Worm (Caenorhabditis elegans) whole organism, dauer: ENCODE data around the gene crt-1.

Experiments
- unc-62 ChIP-seq: sonication (generic microtip); optimal IDR thresholded peaks from 2 replicates; lab custom pipeline; 2017; ENCODE audit warnings: missing biosample characterization, missing genetic modification reagents, missing genetic modification characterization

The crt-1 gene

DNA sequence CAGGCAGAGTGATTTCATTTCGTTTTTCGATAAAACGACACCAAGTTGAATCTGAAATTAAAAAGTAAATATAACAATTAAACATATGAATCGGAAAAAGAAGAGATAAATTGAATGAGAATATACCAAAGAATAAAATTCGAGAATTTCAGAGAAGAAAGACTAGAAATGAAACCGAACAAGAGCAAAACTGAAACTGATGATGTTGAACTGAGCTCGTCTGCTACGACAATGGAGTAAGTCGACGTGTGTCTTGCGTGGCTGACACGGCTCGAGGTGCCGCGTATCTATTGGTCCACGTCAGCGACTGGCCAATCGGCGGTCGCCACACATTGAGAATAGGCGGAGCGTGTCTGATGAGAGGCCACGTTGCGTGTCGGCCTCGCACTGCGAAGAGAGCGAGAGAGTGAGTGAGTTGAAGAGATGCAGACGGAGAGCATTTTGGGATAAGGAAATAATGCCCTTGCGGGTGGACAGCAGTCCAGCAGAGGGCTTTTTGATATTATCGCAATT lies at the start of gene crt-1:
Gene crt-1 (minus strand): TSS at position 51 of the 513 bp plus-strand sequence.
- TF ChIP-seq unc-62, result no peak

DNA sequence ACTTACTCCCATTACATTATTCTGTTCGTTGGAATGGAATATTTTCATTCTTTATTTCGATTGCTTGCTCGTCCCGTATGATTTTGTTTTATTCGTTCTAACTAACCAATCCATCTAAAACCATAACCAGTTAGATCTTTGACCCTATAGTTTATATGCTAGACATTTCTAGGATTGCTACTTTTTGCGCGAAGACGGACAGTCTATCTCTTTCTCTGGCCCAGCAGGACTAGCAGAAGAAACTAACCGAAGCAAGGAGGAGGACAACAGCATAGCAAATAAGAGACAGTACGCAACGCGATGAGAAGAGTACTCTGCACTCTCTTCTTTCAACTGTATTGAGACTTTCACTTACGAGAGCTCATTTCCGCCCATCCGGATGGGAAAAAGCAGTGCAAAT lies 37.8 kb upstream of the crt-1 start:
- no peak for TF ChIP-seq unc-62

DNA sequence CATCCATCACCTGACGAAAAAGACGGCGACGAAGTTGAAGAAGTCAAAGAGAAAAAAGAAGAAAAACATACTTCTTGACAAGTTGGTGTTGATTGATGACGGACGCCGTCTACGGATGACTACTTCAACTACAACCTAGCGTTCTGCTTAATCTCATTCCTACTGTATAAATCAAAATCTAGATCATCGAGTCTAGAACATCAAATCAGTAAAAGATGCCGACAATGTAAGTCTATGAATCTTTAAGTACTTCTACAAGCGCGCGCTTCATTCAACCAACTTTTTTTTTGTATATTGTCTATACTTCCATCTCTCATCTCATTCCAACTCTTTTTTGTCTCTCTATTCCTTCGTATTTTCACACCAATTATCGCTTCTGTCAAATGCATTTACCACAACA lies 35.1 kb upstream of the crt-1 start:
- no peak for TF ChIP-seq unc-62

DNA sequence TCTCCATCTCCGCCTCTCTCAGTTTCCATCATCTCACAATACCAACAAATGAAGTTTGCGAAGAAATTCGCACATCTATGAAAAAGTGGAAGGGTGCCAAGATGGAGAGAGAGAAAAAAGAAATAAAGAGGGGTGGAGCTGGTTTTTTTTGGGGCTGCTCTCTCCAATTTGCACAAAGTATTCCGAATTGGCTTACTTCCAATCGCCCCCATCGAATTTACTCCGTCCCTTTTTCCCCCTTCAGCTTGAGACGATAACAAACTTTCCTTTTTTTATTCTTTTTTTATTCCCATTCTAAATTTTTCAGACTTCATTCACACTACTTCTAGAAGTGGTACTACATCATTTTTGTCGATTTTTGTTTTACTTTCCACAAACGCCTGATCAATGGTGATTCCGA lies 30.8 kb upstream of the crt-1 start, which contains the start of gene exp-2:
Gene exp-2 (plus strand): TSS at position 301 of the 400 bp plus-strand sequence.
- no peak for TF ChIP-seq unc-62

DNA sequence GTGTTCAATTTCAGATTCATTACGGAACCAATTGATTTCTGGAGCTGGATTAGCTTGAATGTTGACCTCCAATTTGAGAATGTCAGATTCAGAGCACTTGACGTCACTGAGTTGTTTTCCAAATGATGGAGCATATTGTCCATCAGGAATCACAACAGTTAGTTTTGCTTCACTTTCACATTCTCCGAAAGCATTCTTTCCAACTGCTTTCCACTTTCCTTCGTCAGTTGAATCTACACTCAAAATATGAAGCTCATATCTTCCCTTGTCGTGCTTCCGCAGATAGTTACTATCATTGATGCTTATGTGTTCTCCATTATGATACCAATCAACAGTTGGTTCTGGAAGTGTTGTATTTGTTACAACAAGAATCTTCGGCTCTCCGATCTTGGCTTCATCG lies 28.0 kb upstream of the crt-1 start:
- no peak for TF ChIP-seq unc-62

DNA sequence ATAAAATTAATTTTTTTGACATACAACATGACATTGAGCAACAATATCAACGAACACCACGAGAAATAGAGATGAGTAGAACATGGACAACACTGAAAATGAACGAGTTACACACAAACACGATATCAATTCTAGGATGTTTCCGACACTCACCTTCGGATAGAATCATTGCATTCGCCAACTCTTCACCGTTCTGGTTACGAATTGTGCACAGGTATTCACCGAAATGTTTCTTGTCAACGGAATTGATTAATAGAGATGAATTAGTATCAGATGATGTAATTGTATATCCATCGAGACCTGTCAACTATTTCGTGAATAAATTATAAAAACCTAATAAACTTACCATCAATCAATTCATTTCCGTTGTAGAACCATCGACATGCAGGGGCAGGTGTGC lies 21.3 kb upstream of the crt-1 start:
- no peak for TF ChIP-seq unc-62

DNA sequence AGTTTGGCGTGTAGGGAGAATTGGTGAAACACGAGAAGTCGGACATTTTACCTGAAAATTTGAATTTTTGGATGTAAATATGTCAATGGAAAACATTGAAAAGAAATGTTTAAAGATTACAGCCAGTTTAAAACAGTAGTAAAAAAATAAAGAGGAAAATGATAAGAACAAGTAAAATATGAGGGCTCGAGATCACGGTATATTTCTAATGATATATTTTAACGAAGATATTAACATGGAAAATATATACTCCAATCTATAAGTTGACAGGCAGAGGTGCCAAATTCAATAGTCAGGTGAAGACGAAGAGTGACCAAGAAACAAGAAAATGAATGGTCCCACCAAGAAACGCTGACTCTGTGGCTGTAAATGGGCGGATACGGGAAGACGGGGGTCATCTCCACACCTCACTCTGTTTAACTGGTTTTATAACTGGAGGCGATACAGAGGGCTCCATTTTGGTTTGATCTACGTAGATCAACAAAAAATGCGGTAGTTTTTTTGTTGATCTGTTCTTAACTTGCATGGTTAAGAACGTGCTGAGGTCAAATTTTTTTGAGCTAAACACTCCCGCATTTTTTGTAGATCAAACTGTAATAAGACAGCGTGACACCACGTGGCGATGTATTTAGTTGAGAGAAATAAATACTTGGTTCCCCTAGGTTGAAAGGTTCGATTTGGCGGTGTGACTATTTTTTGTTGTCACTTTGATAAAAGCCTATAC lies 20.0 kb upstream of the crt-1 start, which contains the start of gene ceh-49:
Gene ceh-49 (minus strand): TSS at position 51 of the 724 bp plus-strand sequence.
- TF ChIP-seq unc-62, result no peak

DNA sequence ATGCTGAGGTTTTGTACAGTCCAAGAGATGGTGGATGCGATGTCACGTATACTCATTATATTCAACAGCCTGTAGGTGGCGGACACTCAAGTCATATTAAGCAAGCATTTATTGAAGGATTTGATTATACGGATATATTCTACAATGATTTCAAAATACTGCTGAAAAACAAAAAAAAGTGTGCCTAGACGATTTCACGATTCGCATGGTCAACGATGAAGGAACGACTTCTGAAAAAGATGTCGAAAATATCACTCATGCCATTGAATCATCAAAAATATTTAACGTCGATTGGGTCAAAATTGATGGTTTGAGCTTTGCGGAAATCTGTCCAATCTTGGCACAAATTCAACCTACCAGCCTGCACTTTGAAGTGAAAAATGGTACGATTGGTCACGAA lies 16.7 kb upstream of the crt-1 start:
- no peak for TF ChIP-seq unc-62

DNA sequence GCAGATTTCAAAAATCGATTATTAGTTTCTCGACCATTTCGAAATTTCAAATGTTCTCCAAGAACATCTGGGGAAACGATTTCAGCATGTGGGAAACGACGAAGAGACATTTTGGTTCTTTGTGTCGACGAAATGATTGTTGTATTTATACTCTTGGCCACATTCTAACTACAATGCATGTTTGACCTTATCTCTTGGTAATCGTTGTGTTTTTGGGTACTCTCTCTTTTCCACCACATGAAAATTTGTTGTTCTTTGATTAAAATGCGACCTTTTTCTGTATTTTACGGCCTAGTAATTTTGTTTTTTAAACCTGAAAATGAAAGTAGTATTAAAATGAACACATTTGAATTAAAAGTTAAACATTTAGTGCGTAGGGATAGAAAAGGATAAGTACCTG lies 12.5 kb upstream of the crt-1 start, which contains the start of gene F17A9.5:
Gene F17A9.5 (minus strand): TSS at position 175 of the 400 bp plus-strand sequence.
- TF ChIP-seq unc-62, result no peak

DNA sequence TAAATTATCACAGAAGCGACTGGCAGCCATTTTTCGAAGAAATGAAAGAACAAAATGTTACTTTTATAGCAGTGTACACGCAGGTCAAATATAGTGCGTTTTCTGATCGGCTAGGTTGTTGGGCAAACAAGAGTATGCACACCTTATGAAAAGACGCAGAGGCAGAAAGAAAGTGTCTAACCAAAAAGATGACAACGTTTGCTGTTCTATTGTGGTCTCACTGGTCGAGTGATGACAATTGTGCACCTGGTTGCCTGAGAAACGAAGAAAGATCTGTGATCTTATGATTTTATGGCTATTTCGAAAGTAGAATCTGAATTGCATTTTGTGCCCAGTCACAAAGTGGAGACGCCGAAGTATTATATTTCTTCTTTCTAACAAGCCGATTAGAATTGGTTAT lies 10.2 kb upstream of the crt-1 start, which contains the start of gene F17A9.4:
Gene F17A9.4 (minus strand): TSS at position 97 of the 400 bp plus-strand sequence.
- TF ChIP-seq unc-62, result no peak

DNA sequence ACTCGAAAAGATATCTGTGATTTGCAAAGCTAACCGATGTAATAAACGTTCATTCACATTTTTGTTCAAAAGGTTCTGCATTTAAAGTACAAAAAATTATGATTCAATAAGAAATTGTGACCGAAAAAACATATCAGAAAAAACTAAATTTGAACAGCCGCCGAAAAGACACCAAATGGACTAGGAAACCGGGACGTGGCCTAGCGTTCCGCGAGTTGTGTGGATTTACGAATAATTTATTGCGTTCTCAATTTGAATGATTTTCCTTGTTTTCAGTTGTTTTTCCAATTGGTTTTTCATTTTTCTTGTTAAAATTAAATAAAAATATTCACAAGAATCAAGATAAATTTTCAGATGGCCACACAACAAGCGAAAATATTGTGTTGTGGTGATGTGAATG lies 7.1 kb upstream of the crt-1 start, which contains the start of gene cwf-19L1:
Gene cwf-19L1 (plus strand): TSS at position 355 of the 400 bp plus-strand sequence.
- no peak for TF ChIP-seq unc-62

DNA sequence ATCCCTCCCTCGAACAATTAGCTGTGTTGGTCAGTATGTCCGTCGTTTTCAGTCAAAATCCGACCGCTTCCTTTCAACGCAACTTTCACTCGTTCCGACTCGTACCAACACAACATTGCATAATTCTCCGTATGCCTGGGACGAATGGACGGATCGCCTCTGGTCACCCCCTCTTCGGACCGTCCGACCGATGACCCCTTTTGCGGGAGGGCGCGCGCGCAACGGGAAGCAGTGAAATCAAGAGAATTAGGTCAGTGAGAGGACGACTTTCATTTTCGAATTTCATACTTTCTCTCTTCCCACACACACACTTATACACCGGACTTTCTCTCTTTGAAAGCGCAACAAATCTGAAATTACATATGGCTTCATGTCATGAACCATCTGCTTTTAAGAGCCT lies 5.0 kb upstream of the crt-1 start, which contains the start of gene atf-8:
Gene atf-8 (plus strand): TSS at position 234 of the 400 bp plus-strand sequence.
- no peak for TF ChIP-seq unc-62

DNA sequence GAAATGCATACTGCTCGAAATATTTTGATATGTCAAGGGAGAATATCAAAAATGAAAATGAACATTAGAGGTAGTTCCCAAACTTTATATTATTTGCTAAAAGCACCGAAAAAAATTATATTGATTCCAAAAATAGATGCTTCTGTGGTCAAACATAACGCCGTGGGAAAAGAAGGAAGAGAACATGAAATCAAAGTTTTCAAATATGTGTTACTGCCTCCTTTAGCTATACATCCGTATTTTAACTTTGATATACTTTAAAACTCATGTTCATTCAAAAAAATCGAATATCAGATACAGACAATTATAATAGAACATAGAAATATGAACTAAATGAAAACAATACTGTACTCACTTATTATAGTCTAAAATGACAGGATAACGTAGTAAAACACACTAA lies 3.1 kb upstream of the crt-1 start, which contains the start of gene Y38A10A.11:
Gene Y38A10A.11 (minus strand): TSS at position 101 of the 400 bp plus-strand sequence.
- TF ChIP-seq unc-62, result no peak

DNA sequence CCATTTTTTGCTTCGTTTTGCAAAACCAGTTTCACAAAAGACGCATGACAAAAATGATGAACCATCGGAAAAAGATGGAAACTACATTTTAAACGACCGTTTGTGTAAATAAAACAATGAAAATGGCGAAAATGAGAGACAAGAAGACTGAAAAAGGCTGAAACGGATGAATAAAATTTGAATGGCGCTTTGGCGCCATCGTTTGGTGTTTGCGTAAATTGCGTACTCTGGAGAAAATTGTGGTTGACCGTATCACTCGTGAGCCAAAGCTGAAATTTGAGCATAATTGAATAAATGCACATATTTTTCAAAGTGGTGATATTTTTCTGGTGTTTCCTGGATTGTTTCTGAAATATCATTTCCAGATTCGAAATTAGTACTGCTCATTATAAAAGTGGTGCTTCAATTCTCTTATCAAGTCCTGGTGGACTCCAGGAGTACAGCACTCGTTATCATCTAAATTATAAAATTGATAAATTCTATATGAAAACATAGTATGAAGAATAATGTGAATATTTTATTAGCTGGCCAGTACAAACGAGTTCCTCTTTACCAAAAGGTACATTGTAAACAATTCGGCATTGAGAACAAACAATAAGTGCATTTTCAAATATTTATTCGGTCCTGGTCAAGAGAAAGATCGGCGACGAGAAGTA lies 1.0 kb upstream of the crt-1 start:
- TF ChIP-seq unc-62, result no peak

DNA sequence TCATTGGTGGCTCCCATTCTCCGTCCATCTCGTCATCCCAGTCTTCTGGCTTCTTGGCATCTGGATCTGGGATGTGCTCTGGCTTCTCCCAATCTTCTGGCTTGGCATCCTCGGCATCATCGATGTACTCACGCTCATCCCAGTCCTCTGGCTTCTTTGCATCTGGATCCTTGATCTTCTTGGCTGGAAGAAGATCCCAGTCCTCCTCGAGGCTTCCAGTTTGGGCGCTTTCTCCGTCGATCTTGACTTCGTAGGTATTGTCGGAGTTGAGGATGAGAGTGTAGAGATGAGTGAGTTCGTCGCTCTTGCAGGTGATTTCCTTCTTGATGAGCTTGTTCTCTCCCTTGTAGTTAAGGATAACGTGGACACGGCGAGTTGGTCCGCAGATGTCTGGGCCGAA lies 708 bp downstream of the crt-1 start:
- no peak for TF ChIP-seq unc-62

DNA sequence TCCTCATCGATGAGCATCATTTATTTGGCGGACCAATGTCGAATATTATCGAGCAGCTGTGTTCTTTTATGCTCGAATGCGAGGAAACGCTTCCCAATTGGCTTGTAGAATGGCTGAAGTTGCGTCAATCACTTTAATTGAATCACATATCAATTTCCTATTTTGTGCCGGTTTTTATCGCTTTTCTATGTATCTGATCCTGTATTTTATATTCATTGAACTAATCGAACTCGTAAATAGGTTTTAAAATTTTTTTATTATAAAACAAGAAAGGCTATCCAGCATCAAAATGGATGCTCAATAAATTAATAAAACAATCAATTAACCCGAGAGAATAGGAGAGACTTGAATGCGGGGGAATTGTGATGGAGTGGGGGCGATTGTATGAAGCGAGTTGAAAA lies 1.6 kb downstream of the crt-1 start:
- TF ChIP-seq unc-62, result no peak

DNA sequence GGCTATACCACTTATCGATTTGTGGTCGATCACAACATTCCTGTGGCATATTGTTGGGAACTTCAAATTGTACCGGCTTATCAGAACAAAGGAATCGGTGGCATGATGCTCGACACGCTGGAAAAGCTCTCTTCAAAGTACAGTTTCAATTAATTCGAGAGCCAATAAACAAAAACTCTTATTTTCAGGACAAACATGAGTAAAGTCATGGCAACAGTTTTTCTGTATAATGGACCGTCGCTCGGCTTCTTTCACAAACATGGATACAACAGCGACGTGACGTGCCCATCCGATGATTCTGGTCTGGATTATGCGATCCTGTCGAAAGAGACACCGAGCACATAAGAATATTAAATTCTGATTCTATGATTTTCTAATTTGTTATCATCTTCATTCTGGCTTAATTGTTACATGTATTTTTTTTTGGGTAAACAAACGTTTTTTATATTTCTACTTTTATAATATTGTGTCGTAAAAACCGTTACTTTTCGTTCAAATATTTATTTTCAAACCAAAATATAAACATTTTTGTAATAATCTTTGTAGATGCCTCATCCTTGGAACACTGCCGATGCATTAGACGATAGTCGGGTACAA lies 3.7 kb downstream of the crt-1 start, which contains the start of gene smut-1:
Gene smut-1 (plus strand): TSS at position 547 of the 597 bp plus-strand sequence.
- no peak for TF ChIP-seq unc-62
